Fruit fly (Drosophila melanogaster) whole organism, embryonic: ENCODE measurements around the gene CG1136.

Experiments used
- CG1647 ChIP-seq: fragments of 200-800 bp; sonication (Bioruptor generic); optimal IDR thresholded peaks from 3 replicates; lab custom pipeline; 2016; ENCODE audit warnings: missing biosample characterization, missing genetic modification characterization
- CG1832 ChIP-seq: fragments of 200-800 bp; sonication (Bioruptor generic); optimal IDR thresholded peaks from 2 replicates; lab custom pipeline; 2017; ENCODE audit warnings: missing biosample characterization, mild to moderate bottlenecking, missing genetic modification characterization, inconsistent platforms
- CG7372 ChIP-seq: fragments of 200-800 bp; sonication (Bioruptor generic); IDR thresholded peaks from 2 replicates; pipeline ENCODE4 v1.3.6; 2022; ENCODE audit warnings: missing biosample characterization, missing genetic modification characterization
- Rfx ChIP-seq: fragments of 200-800 bp; sonication (Bioruptor generic); IDR thresholded peaks from 2 replicates; pipeline ENCODE4 v1.3.6; 2022; ENCODE audit warnings: missing biosample characterization, missing genetic modification characterization
- Rx ChIP-seq: fragments of 200-800 bp; sonication (Bioruptor generic); IDR thresholded peaks from 2 replicates; pipeline ENCODE4 v1.3.6; 2022; ENCODE audit warnings: missing biosample characterization, missing genetic modification characterization
- crol ChIP-seq: fragments of 200-800 bp; sonication (Bioruptor generic); IDR thresholded peaks from 2 replicates; pipeline ENCODE4 v1.3.6; 2022; ENCODE audit warnings: missing biosample characterization, missing genetic modification characterization

- TF ChIP-seq CG1647 (GFP tag; lab: Kevin White, UChicago) (no peak), crol (GFP tag; lab: Robert Waterston, UW) (no peak), Rfx (no peak), Rx (GFP tag; lab: Robert Waterston, UW) (no peak), CG7372 (GFP tag; lab: Robert Waterston, UW) (no peak), CG1832 (GFP tag; lab: Kevin White, UChicago) (no peak)
Measured at dm6 chr3L:4085867-4086266, 39.5 kb downstream of the CG1136 start.
